Fruit fly (Drosophila melanogaster) whole organism, prepupa: ENCODE results near the gene CG7091.

ENCODE experiments used
- CG10631 ChIP-seq: fragments of 200-800 bp; sonication (Bioruptor generic); optimal IDR thresholded peaks from 2 replicates; lab custom pipeline; 2016; ENCODE audit warnings: missing biosample characterization, missing genetic modification characterization
- CG11294 ChIP-seq: fragments of 200-800 bp; sonication (Bioruptor generic); IDR thresholded peaks from 2 replicates; pipeline ENCODE4 v1.3.6; 2022; ENCODE audit warnings: missing biosample characterization, missing genetic modification characterization
- CG15336 ChIP-seq: fragments of 200-800 bp; sonication (Bioruptor generic); IDR thresholded peaks from 2 replicates; pipeline ENCODE4 v1.3.6; 2022; ENCODE audit warnings: missing biosample characterization, missing genetic modification characterization
- CG6792 ChIP-seq: fragments of 200-800 bp; sonication (Bioruptor generic); optimal IDR thresholded peaks from 3 replicates; lab custom pipeline; 2016; ENCODE audit warnings: missing biosample characterization, missing genetic modification characterization
- CG6854 ChIP-seq: fragments of 200-800 bp; sonication (Bioruptor generic); optimal IDR thresholded peaks from 2 replicates; lab custom pipeline; 2017; ENCODE audit warnings: missing biosample characterization, mild to moderate bottlenecking, missing genetic modification characterization
- Ets21C ChIP-seq: fragments of 200-800 bp; sonication (Bioruptor generic); optimal IDR thresholded peaks from 3 replicates; lab custom pipeline; 2016; ENCODE audit warnings: missing biosample characterization, missing genetic modification characterization
- Hr39 ChIP-seq: fragments of 200-800 bp; sonication (Bioruptor generic); optimal IDR thresholded peaks from 2 replicates; lab custom pipeline; 2016; ENCODE audit warnings: missing biosample characterization, missing genetic modification characterization
- Hr4 ChIP-seq: fragments of 200-800 bp; sonication (Bioruptor generic); optimal IDR thresholded peaks from 3 replicates; lab custom pipeline; 2016; ENCODE audit warnings: missing biosample characterization, missing genetic modification characterization
- cyc ChIP-seq: fragments of 200-800 bp; sonication (Bioruptor generic); optimal IDR thresholded peaks from 3 replicates; lab custom pipeline; 2016; ENCODE audit warnings: missing biosample characterization, missing genetic modification characterization
- fd59A ChIP-seq: fragments of 200-800 bp; sonication (Bioruptor generic); optimal IDR thresholded peaks from 2 replicates; lab custom pipeline; 2017; ENCODE audit warnings: missing biosample characterization, mild to moderate bottlenecking, missing genetic modification characterization, missing genetic modification reagents
- topi ChIP-seq: fragments of 200-800 bp; sonication (Bioruptor generic); optimal IDR thresholded peaks from 3 replicates; lab custom pipeline; 2016; ENCODE audit warnings: missing biosample characterization, missing genetic modification characterization

- peak; percentile 72 for TF ChIP-seq CG10631 (GFP tag; lab: Kevin White, UChicago)
- peak; percentile 77 for TF ChIP-seq CG6792
- TF ChIP-seq topi (GFP tag; lab: Kevin White, UChicago) = peak; percentile 66
- TF ChIP-seq CG11294 = peak; percentile 51
- peak; percentile 74 for TF ChIP-seq cyc (GFP tag; lab: Kevin White, UChicago)
- TF ChIP-seq Ets21C = peak; percentile 67
- peak; percentile 26 for TF ChIP-seq CG6854
- TF ChIP-seq Hr4 (GFP tag; lab: Kevin White, UChicago) = peak; percentile 74
- peak; percentile 75 for TF ChIP-seq Hr39 (GFP tag; lab: Kevin White, UChicago)
- no peak; the same call in 1 of the 2 replicates for TF ChIP-seq CG15336 (GFP tag; lab: Robert Waterston, UW)
- TF ChIP-seq fd59A (GFP tag; lab: Kevin White, UChicago) = peak; percentile 33
Observed at dm6 chr3R:13012351-13012750, 34.6 kb downstream of the CG7091 start.
